Worm (Caenorhabditis elegans) whole organism, L2 larva: ENCODE results near the gene C25A6.1.

Source experiments
- blmp-1 ChIP-seq: sonication (generic microtip); optimal IDR thresholded peaks from 2 replicates; lab custom pipeline; 2017; ENCODE audit warnings: missing genetic modification characterization, mild to moderate bottlenecking, missing compliant biosample characterization, antibody characterized with exemption, moderate library complexity; ENCODE audit not compliant: insufficient read depth
- ceh-82 ChIP-seq: fragments of 150-350 bp; optimal IDR thresholded peaks from 2 replicates; lab custom pipeline; 2014; ENCODE audit warnings: missing biosample characterization, missing genetic modification characterization
- fos-1 ChIP-seq: fragments of 150-350 bp; optimal IDR thresholded peaks from 2 replicates; lab custom pipeline; 2014; ENCODE audit warnings: missing biosample characterization, missing genetic modification characterization
- lin-11 ChIP-seq: fragments of 150-350 bp; sonication (generic microtip); optimal IDR thresholded peaks from 2 replicates; lab custom pipeline; 2014; ENCODE audit warnings: missing biosample characterization, missing genetic modification characterization, inconsistent platforms, mixed read lengths
- lsy-2 ChIP-seq, 2 experiments: fragments of 150-350 bp in 1 of 2; sonication (generic microtip) in 1 of 2; optimal IDR thresholded peaks; 2 replicates each; lab custom pipeline; 2014 to 2017; ENCODE audit warnings: missing biosample characterization in 2 of 2, missing genetic modification characterization in 2 of 2
- mab-5 ChIP-seq: fragments of 150-350 bp; optimal IDR thresholded peaks from 2 replicates; lab custom pipeline; 2014; ENCODE audit warnings: missing biosample characterization, missing genetic modification characterization
- nhr-12 ChIP-seq: fragments of 150-350 bp; optimal IDR thresholded peaks from 2 replicates; lab custom pipeline; 2014; ENCODE audit warnings: missing biosample characterization, missing genetic modification characterization
- nhr-237 ChIP-seq: fragments of 150-350 bp; optimal IDR thresholded peaks from 2 replicates; lab custom pipeline; 2014; ENCODE audit warnings: missing biosample characterization, missing genetic modification characterization
- nhr-77 ChIP-seq: fragments of 150-350 bp; optimal IDR thresholded peaks from 2 replicates; lab custom pipeline; 2014; ENCODE audit warnings: missing biosample characterization, missing genetic modification characterization
- peb-1 ChIP-seq: fragments of 150-350 bp; optimal IDR thresholded peaks from 2 replicates; lab custom pipeline; 2014; ENCODE audit warnings: missing biosample characterization, missing genetic modification characterization
- snpc-4 ChIP-seq: fragments of 150-350 bp; optimal IDR thresholded peaks from 2 replicates; lab custom pipeline; 2014; ENCODE audit warnings: missing biosample characterization, missing genetic modification characterization
- unc-39 ChIP-seq: fragments of 150-350 bp; optimal IDR thresholded peaks from 2 replicates; lab custom pipeline; 2014; ENCODE audit warnings: missing biosample characterization, missing genetic modification characterization
- zag-1 ChIP-seq: fragments of 150-350 bp; optimal IDR thresholded peaks from 2 replicates; lab custom pipeline; 2014; ENCODE audit warnings: missing biosample characterization, missing genetic modification characterization
- ztf-4 ChIP-seq: fragments of 150-350 bp; optimal IDR thresholded peaks from 2 replicates; lab custom pipeline; 2014; ENCODE audit warnings: missing biosample characterization, missing genetic modification characterization

DNA sequence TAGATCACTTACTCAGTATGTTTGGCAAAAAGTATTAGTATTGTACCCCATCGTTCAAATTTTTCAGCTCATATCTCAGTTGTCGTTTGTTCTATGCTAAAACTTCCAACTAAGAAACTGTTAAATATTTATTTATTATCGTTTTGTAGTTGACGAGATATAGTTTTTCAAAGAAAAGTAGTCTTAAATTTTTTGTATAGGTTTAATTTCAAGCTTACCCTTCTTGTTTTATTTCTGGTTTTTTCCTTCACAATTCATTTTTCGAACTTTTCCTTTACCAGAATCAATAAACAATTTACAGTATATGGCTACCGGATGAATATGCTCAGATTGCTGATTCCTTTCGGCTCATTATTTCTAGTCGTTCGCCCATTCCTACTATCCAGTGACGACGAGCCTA lies 37.5 kb downstream of the C25A6.1 start, which contains the start of gene F08F3.1:
- no peak for TF ChIP-seq peb-1 (tag; lab: Kevin White, UChicago)
- no peak for TF ChIP-seq unc-39 (tag; lab: Kevin White, UChicago)
- TF ChIP-seq snpc-4 (tag; lab: Kevin White, UChicago) = no peak
- TF ChIP-seq fos-1 = no peak
- TF ChIP-seq mab-5 = no peak
- TF ChIP-seq nhr-77 (tag; lab: Kevin White, UChicago) = no peak
- no peak for TF ChIP-seq ceh-82 (tag; lab: Kevin White, UChicago)
- TF ChIP-seq nhr-12 (tag; lab: Kevin White, UChicago) = no peak
- TF ChIP-seq blmp-1 (tag; lab: Kevin White, UChicago) = no peak
- no peak for TF ChIP-seq lin-11 (tag; lab: Kevin White, UChicago)
- no peak for TF ChIP-seq nhr-237 (tag; lab: Kevin White, UChicago)
- no peak for TF ChIP-seq lsy-2 (tag; optimal IDR thresholded peaks at IDR 0.05; lab: Kevin White, UChicago)
- no peak for TF ChIP-seq ztf-4 (tag; lab: Kevin White, UChicago)
- no peak for TF ChIP-seq zag-1 (tag; lab: Kevin White, UChicago)
